Worm (Caenorhabditis elegans) whole organism, L3 larva: ENCODE results near the gene T05A8.8.

Source experiments
- elt-1 ChIP-seq: fragments of 150-350 bp; optimal IDR thresholded peaks from 2 replicates; lab custom pipeline; 2014; ENCODE audit warnings: missing biosample characterization, missing genetic modification characterization
- fkh-10 ChIP-seq: sonication (generic microtip); optimal IDR thresholded peaks from 2 replicates; lab custom pipeline; 2017; ENCODE audit warnings: missing biosample characterization, missing genetic modification reagents, missing genetic modification characterization
- lin-15B ChIP-seq: fragments of 150-350 bp; optimal IDR thresholded peaks from 2 replicates; lab custom pipeline; 2014; ENCODE audit warnings: missing biosample characterization, missing genetic modification characterization
- nhr-76 ChIP-seq: fragments of 150-350 bp; sonication (generic microtip); optimal IDR thresholded peaks from 5 replicates; lab custom pipeline; 2014; ENCODE audit warnings: missing biosample characterization, missing genetic modification characterization

DNA sequence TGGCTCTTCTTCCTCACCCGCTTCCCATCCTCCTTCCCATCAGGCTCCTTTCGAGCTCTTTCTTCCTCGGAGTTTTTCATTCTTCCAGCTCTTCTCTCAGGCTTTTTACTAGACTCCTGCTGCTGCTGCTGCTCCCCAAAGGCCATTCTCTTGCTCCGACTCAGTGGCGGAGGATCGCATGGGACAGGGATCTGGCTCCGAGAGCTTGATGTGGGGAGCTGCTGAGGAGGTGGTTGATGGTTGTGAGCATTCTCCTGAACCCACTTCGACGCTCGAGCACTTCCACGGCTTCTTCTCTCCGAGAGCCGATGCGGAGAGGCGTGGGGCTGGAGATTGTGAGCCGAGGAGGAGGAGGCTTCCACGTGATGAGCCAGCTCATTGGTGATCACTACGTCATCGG is 49.3 kb downstream of the T05A8.8 start:
- TF ChIP-seq lin-15B (tag; lab: Kevin White, UChicago) (no peak), fkh-10 (GFP tag; lab: Kevin White, UChicago) (no peak), nhr-76 (tag; lab: Kevin White, UChicago) (no peak), elt-1 (tag; lab: Kevin White, UChicago) (no peak)
